Fruit fly (Drosophila melanogaster): ENCODE measurements around the gene csw.
A peak's percentile ranks its signal among the peaks of the same experiment; 100 is the strongest.

csw gene

dm6 chrX:2149478-2149877 is 55.4 kb downstream of the csw start, which contains the start of gene bcn92 (continued):
- TF ChIP-seq NfI (GFP tag; optimal IDR thresholded peaks at IDR 0.05) = peak; percentile 17
- TF ChIP-seq CG30403 (GFP tag; optimal IDR thresholded peaks at IDR 0.05) = peak; percentile 61
- no peak; the same call in 1 of the 2 replicates for TF ChIP-seq lmd (GFP tag; IDR thresholded peaks at IDR 0.05)
- TF ChIP-seq trem (tag; optimal IDR thresholded peaks at IDR 0.05) = peak; percentile 32
- TF ChIP-seq CG32532 (GFP tag; IDR thresholded peaks at IDR 0.05) = peak; percentile 61
- no peak for TF ChIP-seq twi (tag; optimal IDR thresholded peaks at IDR 0.05)
- TF ChIP-seq CG1529 (GFP tag; optimal IDR thresholded peaks at IDR 0.05) = no peak
- TF ChIP-seq Gsc (GFP tag; IDR thresholded peaks at IDR 0.05) = no peak
- TF ChIP-seq nau (GFP tag; optimal IDR thresholded peaks at IDR 0.05) = no peak
- peak; percentile 9 for TF ChIP-seq CG18476 (GFP tag; optimal IDR thresholded peaks at IDR 0.05)
- TF ChIP-seq salm (tag; optimal IDR thresholded peaks at IDR 0.05) = no peak
- peak; percentile 42; the same call in 1 of the 2 replicates for TF ChIP-seq sisA (GFP tag; IDR thresholded peaks at IDR 0.05)
- peak; percentile 93 for TF ChIP-seq sna (GFP tag; IDR thresholded peaks at IDR 0.05; ENCODE audit: partially characterized antibody)
- no peak for TF ChIP-seq kni (GFP tag; optimal IDR thresholded peaks at IDR 0.05)
- no peak for TF ChIP-seq CG10321 (GFP tag; IDR thresholded peaks at IDR 0.05)
- TF ChIP-seq Ravus (GFP tag; IDR thresholded peaks at IDR 0.05) = no peak
- TF ChIP-seq shn (GFP tag; optimal IDR thresholded peaks at IDR 0.05) = peak; percentile 16
- peak; percentile 38 for TF ChIP-seq CG13775 (GFP tag; optimal IDR thresholded peaks at IDR 0.05)
- no peak for TF ChIP-seq Hmr (GFP tag; optimal IDR thresholded peaks at IDR 0.05)
- no peak for TF ChIP-seq danr (GFP tag; IDR thresholded peaks at IDR 0.05)
- TF ChIP-seq maf-S (GFP tag; optimal IDR thresholded peaks at IDR 0.05) = peak; percentile 49
- TF ChIP-seq Nf-YB (GFP tag; optimal IDR thresholded peaks at IDR 0.05) = peak; percentile 8
- peak; percentile 19 for TF ChIP-seq sqz (GFP tag; optimal IDR thresholded peaks at IDR 0.05)
- TF ChIP-seq ken (GFP tag; IDR thresholded peaks at IDR 0.05) = no peak
- peak; percentile 19 for TF ChIP-seq ERR (GFP tag; optimal IDR thresholded peaks at IDR 0.05)
- TF ChIP-seq Nf-YC (tag; optimal IDR thresholded peaks at IDR 0.05) = peak; percentile 37
- peak; percentile 50 for TF ChIP-seq CG10267 (tag; optimal IDR thresholded peaks at IDR 0.05)
- TF ChIP-seq gcm2 (GFP tag; optimal IDR thresholded peaks at IDR 0.05) = no peak
- TF ChIP-seq CG12769 (tag; optimal IDR thresholded peaks at IDR 0.05) = peak; percentile 46
- no peak for TF ChIP-seq toy (GFP tag; IDR thresholded peaks at IDR 0.05)
- TF ChIP-seq Kr (GFP tag; optimal IDR thresholded peaks at IDR 0.05) = no peak
- TF ChIP-seq hth (optimal IDR thresholded peaks at IDR 0.05) = no peak
- no peak for TF ChIP-seq Lpt (GFP tag; optimal IDR thresholded peaks at IDR 0.05)
- no peak for TF ChIP-seq Hr39 (optimal IDR thresholded peaks at IDR 0.05)
- TF ChIP-seq CG2120 (GFP tag; optimal IDR thresholded peaks at IDR 0.05) = peak; percentile 65
- TF ChIP-seq CG7928 (GFP tag; optimal IDR thresholded peaks at IDR 0.05) = no peak
- TF ChIP-seq PHDP (tag; optimal IDR thresholded peaks at IDR 0.05) = peak; percentile 34
- no peak for TF ChIP-seq ems (GFP tag; optimal IDR thresholded peaks at IDR 0.05)
- TF ChIP-seq CG2875 (GFP tag; optimal IDR thresholded peaks at IDR 0.05) = no peak
- peak; percentile 53 for TF ChIP-seq CG12659 (GFP tag; optimal IDR thresholded peaks at IDR 0.05)
- peak; percentile 47 for TF ChIP-seq CG11247 (GFP tag; IDR thresholded peaks at IDR 0.05)
- no peak for TF ChIP-seq zf30C (GFP tag; optimal IDR thresholded peaks at IDR 0.05)
- no peak for TF ChIP-seq CG7987 (GFP tag; optimal IDR thresholded peaks at IDR 0.05)
- TF ChIP-seq CG5245 (GFP tag; optimal IDR thresholded peaks at IDR 0.05) = no peak
- no peak for TF ChIP-seq ssp (GFP tag; IDR thresholded peaks at IDR 0.05)
- TF ChIP-seq phol (tag; optimal IDR thresholded peaks at IDR 0.05) = peak; percentile 5
- peak; percentile 25 for TF ChIP-seq CG1602 (GFP tag; optimal IDR thresholded peaks at IDR 0.05)
- TF ChIP-seq scrt (GFP tag; optimal IDR thresholded peaks at IDR 0.05) = no peak
- TF ChIP-seq hb (GFP tag; IDR thresholded peaks at IDR 0.05; ENCODE audit: partially characterized antibody) = peak; percentile 87
- TF ChIP-seq CG10543 (GFP tag; optimal IDR thresholded peaks at IDR 0.05) = peak; percentile 17
- TF ChIP-seq Dip3 (GFP tag; optimal IDR thresholded peaks at IDR 0.05) = peak; percentile 23
- TF ChIP-seq CG11504 (tag; optimal IDR thresholded peaks at IDR 0.05) = no peak

All from whole organism, embryonic.